Fruit fly (Drosophila melanogaster): ENCODE results near the gene mus81.

Gene mus81

dm6 chrX:935901-936207 lies 5.0 kb upstream of the mus81 start:
- TF ChIP-seq noc (tag; optimal IDR thresholded peaks at IDR 0.05) = no peak

- no peak for TF ChIP-seq noc (tag; optimal IDR thresholded peaks at IDR 0.05)
Observed at dm6 chrX:945446-946013, 4.7 kb downstream of the mus81 start, which contains the start of gene CG3703. CG3703 (minus strand) TSS chrX:945773.

dm6 chrX:946162-946561 lies 5.3 kb downstream of the mus81 start:
- peak; percentile 64 for TF ChIP-seq noc (tag; optimal IDR thresholded peaks at IDR 0.05)

dm6 chrX:947450-948284 lies 6.8 kb downstream of the mus81 start, which contains the start of gene CG3699:
CG3699 (minus strand) TSS chrX:947500.
- peak; percentile 78 for TF ChIP-seq noc (tag; optimal IDR thresholded peaks at IDR 0.05)

dm6 chrX:948285-948556 lies 7.3 kb downstream of the mus81 start:
- TF ChIP-seq noc (tag; optimal IDR thresholded peaks at IDR 0.05) = peak; percentile 27

dm6 chrX:951800-952199 lies 10.9 kb downstream of the mus81 start, which contains the start of gene CG3690:
CG3690 (minus strand) TSS chrX:951900.
- TF ChIP-seq noc (tag; optimal IDR thresholded peaks at IDR 0.05) = no peak

- TF ChIP-seq noc (tag; optimal IDR thresholded peaks at IDR 0.05) = no peak
Observed at dm6 chrX:953807-954206, 12.9 kb downstream of the mus81 start.

- no peak for TF ChIP-seq noc (tag; optimal IDR thresholded peaks at IDR 0.05)
Observed at dm6 chrX:955873-956272, 15.0 kb downstream of the mus81 start.

- no peak for TF ChIP-seq noc (tag; optimal IDR thresholded peaks at IDR 0.05)
Observed at dm6 chrX:964012-964411, 23.1 kb downstream of the mus81 start.

- TF ChIP-seq noc (tag; optimal IDR thresholded peaks at IDR 0.05) = no peak
Observed at dm6 chrX:966818-967217, 25.9 kb downstream of the mus81 start.

dm6 chrX:985911-986310 lies 45.0 kb downstream of the mus81 start:
- no peak for TF ChIP-seq noc (tag; optimal IDR thresholded peaks at IDR 0.05)

- TF ChIP-seq noc (tag; optimal IDR thresholded peaks at IDR 0.05) = no peak
Observed at dm6 chrX:990218-990617, 49.3 kb downstream of the mus81 start, which contains the start of gene CG18823. CG18823 (plus strand) TSS chrX:990518.

Measured in whole organism, larva.